Worm (Caenorhabditis elegans): ENCODE measurements around the gene C18B2.5.
A peak's percentile ranks its signal among the peaks of the same experiment; 100 is the strongest.

C18B2.5 gene

ce11 chrX:3650100-3650809, 39.4 kb upstream of the C18B2.5 start, which contains the start of the genes sax-1 and R11G1.2:
Gene sax-1, minus strand, starts transcription at chrX:3650150.
Gene R11G1.2, plus strand, starts transcription at chrX:3650614.
- TF ChIP-seq nhr-43 (tag; optimal IDR thresholded peaks at IDR 0.05; ENCODE audit: poor library complexity, severe bottlenecking) (no peak), elt-3 (tag; optimal IDR thresholded peaks at IDR 0.05) (no peak), nhr-28 (tag; optimal IDR thresholded peaks at IDR 0.05) (no peak), skn-1 (tag; optimal IDR thresholded peaks at IDR 0.05) (peak; percentile 33), jun-1 (tag; optimal IDR thresholded peaks at IDR 0.05) (peak; percentile 41), ceh-9 (tag; optimal IDR thresholded peaks at IDR 0.05) (no peak), elt-2 (tag; optimal IDR thresholded peaks at IDR 0.05) (peak; percentile 41), ceh-28 (tag; optimal IDR thresholded peaks at IDR 0.05) (peak; percentile 29), lin-39 (tag; optimal IDR thresholded peaks at IDR 0.05) (peak; percentile 69), unc-62 (GFP tag; optimal IDR thresholded peaks at IDR 0.05) (no peak), tbx-2 (tag; optimal IDR thresholded peaks at IDR 0.05) (no peak), nhr-23 (tag; optimal IDR thresholded peaks at IDR 0.05) (peak; percentile 17), pha-4 (tag; optimal IDR thresholded peaks at IDR 0.05) (peak; percentile 82), nfya-1 (tag; optimal IDR thresholded peaks at IDR 0.05; ENCODE audit: insufficient read depth) (peak; percentile 68), snpc-4 (tag; optimal IDR thresholded peaks at IDR 0.05) (peak; percentile 0), egl-27 (tag; optimal IDR thresholded peaks at IDR 0.05) (no peak), pqm-1 (tag; optimal IDR thresholded peaks at IDR 0.05) (no peak), nhr-25 (tag; optimal IDR thresholded peaks at IDR 0.05) (peak; percentile 44), hmg-11 (tag; optimal IDR thresholded peaks at IDR 0.05) (peak; percentile 83), nhr-12 (tag; optimal IDR thresholded peaks at IDR 0.05) (no peak), sea-2 (GFP tag; optimal IDR thresholded peaks at IDR 0.05) (no peak), daf-12 (tag; optimal IDR thresholded peaks at IDR 0.05) (no peak), mdl-1 (tag; optimal IDR thresholded peaks at IDR 0.05) (peak; percentile 64), lin-15B (tag; optimal IDR thresholded peaks at IDR 0.05) (peak; percentile 25), unc-39 (tag; optimal IDR thresholded peaks at IDR 0.05) (no peak), ceh-82 (tag; optimal IDR thresholded peaks at IDR 0.05) (no peak)

ce11 chrX:3645924-3646323, 35.0 kb upstream of the C18B2.5 start:
- TF ChIP-seq nhr-76 (tag; optimal IDR thresholded peaks at IDR 0.05) = no peak
- no peak for TF ChIP-seq elt-1 (tag; optimal IDR thresholded peaks at IDR 0.05)
- TF ChIP-seq nhr-28 (tag; optimal IDR thresholded peaks at IDR 0.05) = no peak
- TF ChIP-seq ceh-28 (tag; optimal IDR thresholded peaks at IDR 0.05) = no peak
- TF ChIP-seq tbx-2 (tag; optimal IDR thresholded peaks at IDR 0.05) = no peak
- TF ChIP-seq aly-2 (tag; optimal IDR thresholded peaks at IDR 0.05) = no peak
- no peak for TF ChIP-seq egl-5 (tag; optimal IDR thresholded peaks at IDR 0.05)
- no peak for TF ChIP-seq nhr-23 (tag; optimal IDR thresholded peaks at IDR 0.05)
- TF ChIP-seq ama-1 (optimal IDR thresholded peaks at IDR 0.05) = no peak
- no peak for TF ChIP-seq sea-2 (GFP tag; optimal IDR thresholded peaks at IDR 0.05)

- TF ChIP-seq ztf-4 (tag; optimal IDR thresholded peaks at IDR 0.05) = no peak
- TF ChIP-seq nhr-77 (tag; optimal IDR thresholded peaks at IDR 0.05) = no peak
- no peak for TF ChIP-seq elt-2 (tag; optimal IDR thresholded peaks at IDR 0.05)
- TF ChIP-seq aly-2 (tag; optimal IDR thresholded peaks at IDR 0.05) = no peak
- TF ChIP-seq nhr-237 (tag; optimal IDR thresholded peaks at IDR 0.05) = no peak
- TF ChIP-seq ceh-28 (tag; optimal IDR thresholded peaks at IDR 0.05) = no peak
- TF ChIP-seq zag-1 (tag; optimal IDR thresholded peaks at IDR 0.05) = no peak
- no peak for TF ChIP-seq mdl-1 (tag; optimal IDR thresholded peaks at IDR 0.05)
- TF ChIP-seq nfya-1 (tag; optimal IDR thresholded peaks at IDR 0.05; ENCODE audit: insufficient read depth) = no peak
- no peak for TF ChIP-seq fos-1 (tag; optimal IDR thresholded peaks at IDR 0.05)
- TF ChIP-seq nhr-43 (tag; optimal IDR thresholded peaks at IDR 0.05; ENCODE audit: poor library complexity, severe bottlenecking) = no peak
- TF ChIP-seq ceh-82 (tag; optimal IDR thresholded peaks at IDR 0.05) = no peak
- TF ChIP-seq ztf-11 (tag; optimal IDR thresholded peaks at IDR 0.05) = no peak
- TF ChIP-seq lsy-12 (tag; optimal IDR thresholded peaks at IDR 0.05) = no peak
- TF ChIP-seq nhr-11 (tag; optimal IDR thresholded peaks at IDR 0.05) = no peak
- no peak for TF ChIP-seq nhr-25 (tag; optimal IDR thresholded peaks at IDR 0.05)
- TF ChIP-seq pqm-1 (tag; optimal IDR thresholded peaks at IDR 0.05) = no peak
- no peak for TF ChIP-seq pha-4 (tag; optimal IDR thresholded peaks at IDR 0.05)
- TF ChIP-seq jun-1 (tag; optimal IDR thresholded peaks at IDR 0.05) = no peak
Measured at ce11 chrX:3644796-3645195, 33.9 kb upstream of the C18B2.5 start, which contains the start of gene tmem-24. Gene tmem-24, minus strand, starts transcription at chrX:3644896.
